Worm (Caenorhabditis elegans): Measurements from ENCODE around the gene toca-1.

- TF ChIP-seq ets-7 (tag; optimal IDR thresholded peaks at IDR 0.05) (no peak), ama-1 (optimal IDR thresholded peaks at IDR 0.05) (no peak)
Measured at ce11 chrX:1543432-1543831, 22.1 kb upstream of the toca-1 start.

Data from whole organism, early embryonic.